Worm (Caenorhabditis elegans): Measurements from ENCODE around the gene F09B9.5.

DNA sequence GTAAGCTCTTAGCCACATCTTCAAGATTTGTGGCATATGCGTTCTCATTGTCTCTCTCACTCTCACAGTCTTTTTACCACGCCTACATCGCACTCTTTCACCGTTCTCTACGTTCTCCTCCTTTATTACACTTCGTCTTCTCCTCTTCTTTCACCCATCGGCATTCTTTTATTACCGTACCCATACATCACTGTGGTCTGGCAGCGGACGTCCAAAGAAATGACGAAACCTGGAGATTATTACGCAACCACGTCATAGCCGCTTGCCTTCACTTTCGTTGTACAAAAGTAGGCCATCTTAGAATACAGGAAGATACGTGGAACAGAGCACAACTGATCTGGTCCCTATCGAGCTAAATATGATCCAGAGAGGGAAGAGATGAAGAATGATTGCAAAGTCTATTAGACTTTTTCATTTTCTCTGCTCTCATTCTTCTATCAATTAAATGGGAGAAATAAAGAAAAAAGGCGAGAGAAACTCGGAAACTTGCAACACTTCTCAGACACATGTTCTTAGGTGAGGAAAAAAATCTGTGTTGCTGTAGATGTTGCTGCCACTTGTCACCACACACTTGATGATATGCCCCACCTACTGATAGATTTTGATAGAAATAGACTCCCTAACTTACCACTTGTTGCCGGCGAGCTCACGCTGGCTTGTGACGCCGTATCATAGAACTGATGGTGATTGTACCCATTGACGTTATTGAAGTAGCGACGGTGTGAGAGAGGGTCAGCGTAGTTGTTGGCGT lies 49.9 kb downstream of the F09B9.5 start:
- TF ChIP-seq D1046.2 (GFP tag; IDR thresholded peaks at IDR 0.05) (no peak), F44E2.7 (GFP tag; IDR thresholded peaks at IDR 0.05) (no peak), ceh-82 (tag; optimal IDR thresholded peaks at IDR 0.05) (no peak), vab-7 (GFP tag; IDR thresholded peaks at IDR 0.05) (no peak), nhr-237 (tag; optimal IDR thresholded peaks at IDR 0.05) (no peak), lin-13 (GFP tag; optimal IDR thresholded peaks at IDR 0.05) (no peak), lin-38 (GFP tag; IDR thresholded peaks at IDR 0.05) (no peak), jun-1 (tag; optimal IDR thresholded peaks at IDR 0.05) (no peak), zag-1 (tag; optimal IDR thresholded peaks at IDR 0.05) (no peak)

All from whole organism, L4 larva.